Worm (Caenorhabditis elegans): ENCODE results near the gene pqn-75.

DNA sequence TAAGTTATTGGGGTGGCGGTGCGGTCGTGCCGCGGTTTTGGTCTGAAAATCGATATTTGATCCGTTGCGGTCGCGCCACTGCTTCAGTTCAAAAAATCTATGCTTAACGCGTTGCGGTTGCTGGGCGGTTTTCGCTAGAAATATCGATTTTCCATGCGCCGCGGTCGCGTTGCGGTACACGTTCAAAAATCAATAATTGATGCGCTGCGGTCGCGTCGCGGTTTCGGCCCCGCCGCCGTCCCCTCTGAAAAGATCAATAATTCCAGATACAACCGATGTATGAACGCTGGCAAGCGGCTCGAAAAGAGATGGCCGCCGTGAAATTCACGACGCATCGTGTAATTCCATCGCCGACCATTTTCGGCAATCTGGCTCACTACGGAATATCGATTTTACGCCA is 31.1 kb upstream of the pqn-75 start:
- no peak for TF ChIP-seq dao-5 (tag; optimal IDR thresholded peaks at IDR 0.05)
- no peak for TF ChIP-seq him-1 (tag; optimal IDR thresholded peaks at IDR 0.05)

Data from whole organism, L4/young adult.